Worm (Caenorhabditis elegans) whole organism, L4 larva: ENCODE measurements around the gene Y97E10C.1.

Experiments used
- F10B5.3 ChIP-seq: sonication (generic microtip); optimal IDR thresholded peaks from 2 replicates; lab custom pipeline; 2016; ENCODE audit warnings: mild to moderate bottlenecking, missing genetic modification characterization, missing compliant biosample characterization
- F44E2.7 ChIP-seq: fragments of 200-800 bp; sonication (Bioruptor generic); IDR thresholded peaks from 2 replicates; pipeline ENCODE4 v2.1.2; 2022; ENCODE audit warnings: missing genetic modification characterization, missing compliant biosample characterization
- ZK337.2 ChIP-seq: fragments of 200-800 bp; sonication (Bioruptor generic); IDR thresholded peaks from 2 replicates; pipeline ENCODE4 v1.3.6; 2022; ENCODE audit warnings: missing genetic modification reagents, missing genetic modification characterization, missing compliant biosample characterization
- ZK546.5 ChIP-seq, 2 experiments: sonication (generic microtip); optimal IDR thresholded peaks; 2 replicates each; lab custom pipeline; 2017; ENCODE audit warnings: missing biosample characterization in 2 of 2, missing genetic modification characterization in 2 of 2
- aly-2 ChIP-seq: sonication (generic microtip); optimal IDR thresholded peaks from 2 replicates; lab custom pipeline; 2018; ENCODE audit warnings: missing biosample characterization, missing genetic modification characterization
- ama-1 ChIP-seq: fragments of 150-350 bp; optimal IDR thresholded peaks from 2 replicates; lab custom pipeline; 2014; ENCODE audit warnings: inconsistent platforms, mixed read lengths
- arid-1 ChIP-seq: fragments of 200-800 bp; sonication (Bioruptor generic); conservative IDR thresholded peaks from 2 replicates; pipeline ENCODE4 v1.3.6; 2022; ENCODE audit warnings: missing genetic modification reagents, missing genetic modification characterization, missing compliant biosample characterization
- ceh-32 ChIP-seq: sonication (generic microtip); optimal IDR thresholded peaks from 2 replicates; lab custom pipeline; 2016; ENCODE audit warnings: mild to moderate bottlenecking, missing genetic modification characterization, missing compliant biosample characterization; ENCODE audit not compliant: poor library complexity
- ceh-44 ChIP-seq: fragments of 200-800 bp; sonication (Bioruptor generic); IDR thresholded peaks from 2 replicates; pipeline ENCODE4 v1.3.6; 2022; ENCODE audit warnings: missing genetic modification reagents, missing genetic modification characterization, missing compliant biosample characterization
- ceh-82 ChIP-seq: sonication (generic microtip); optimal IDR thresholded peaks from 2 replicates; lab custom pipeline; 2017; ENCODE audit warnings: missing biosample characterization, missing genetic modification characterization
- ces-1 ChIP-seq: fragments of 150-350 bp; sonication (generic microtip); optimal IDR thresholded peaks from 4 replicates; lab custom pipeline; 2014; ENCODE audit warnings: missing biosample characterization, missing genetic modification reagents, missing genetic modification characterization
- daf-12 ChIP-seq: fragments of 150-350 bp; optimal IDR thresholded peaks from 2 replicates; lab custom pipeline; 2014; ENCODE audit warnings: missing biosample characterization, missing genetic modification reagents, missing genetic modification characterization
- daf-16 ChIP-seq, 3 experiments: sonication (generic microtip); optimal IDR thresholded peaks; 2 replicates each; lab custom pipeline; 2016 to 2017; ENCODE audit warnings: missing genetic modification characterization in 3 of 3, missing genetic modification reagents in 3 of 3, mild to moderate bottlenecking in 2 of 3, missing compliant biosample characterization in 2 of 3, missing biosample characterization in 1 of 3, moderate library complexity in 1 of 3
- daf-19 ChIP-seq: fragments of 200-800 bp; sonication (Bioruptor generic); conservative IDR thresholded peaks from 2 replicates; pipeline ENCODE4 v1.3.6; 2022; ENCODE audit warnings: missing genetic modification characterization, missing compliant biosample characterization
- dmd-6 ChIP-seq: fragments of 200-800 bp; sonication (Bioruptor generic); IDR thresholded peaks from 2 replicates; pipeline ENCODE4 v1.3.6; 2022; ENCODE audit warnings: missing genetic modification reagents, missing genetic modification characterization, missing compliant biosample characterization
- dmd-9 ChIP-seq: fragments of 200-800 bp; sonication (Bioruptor generic); IDR thresholded peaks from 2 replicates; pipeline ENCODE4 v1.3.6; 2022; ENCODE audit warnings: missing genetic modification reagents, missing genetic modification characterization, missing compliant biosample characterization
- dpl-1 ChIP-seq: fragments of 150-350 bp; optimal IDR thresholded peaks from 2 replicates; lab custom pipeline; 2014; ENCODE audit warnings: missing biosample characterization, missing genetic modification reagents, missing genetic modification characterization
- dve-1 ChIP-seq: sonication (generic microtip); optimal IDR thresholded peaks from 2 replicates; lab custom pipeline; 2017; ENCODE audit warnings: antibody characterized with exemption, mild to moderate bottlenecking, missing genetic modification characterization, missing compliant biosample characterization; ENCODE audit not compliant: insufficient read depth
- fkh-10 ChIP-seq: fragments of 150-350 bp; optimal IDR thresholded peaks from 2 replicates; lab custom pipeline; 2014; ENCODE audit warnings: missing biosample characterization, missing genetic modification reagents, missing genetic modification characterization
- fos-1 ChIP-seq: fragments of 150-350 bp; optimal IDR thresholded peaks from 2 replicates; lab custom pipeline; 2014; ENCODE audit warnings: missing biosample characterization, missing genetic modification characterization
- gei-8 ChIP-seq: fragments of 200-800 bp; sonication (Bioruptor generic); optimal IDR thresholded peaks from 2 replicates; lab custom pipeline; 2018; ENCODE audit warnings: mild to moderate bottlenecking, missing genetic modification characterization, missing compliant biosample characterization
- hlh-11 ChIP-seq: fragments of 200-800 bp; sonication (Bioruptor generic); optimal IDR thresholded peaks from 2 replicates; lab custom pipeline; 2018; ENCODE audit warnings: mild to moderate bottlenecking, missing genetic modification characterization, missing compliant biosample characterization
- lin-15B ChIP-seq: fragments of 150-350 bp; sonication (generic microtip); optimal IDR thresholded peaks from 3 replicates; lab custom pipeline; 2014; ENCODE audit warnings: missing biosample characterization, missing genetic modification characterization
- lsy-2 ChIP-seq, 2 experiments: fragments of 150-350 bp in 1 of 2; sonication (generic microtip) in 1 of 2; optimal IDR thresholded peaks; 2 replicates each; lab custom pipeline; 2014 to 2017; ENCODE audit warnings: missing biosample characterization in 2 of 2, missing genetic modification characterization in 2 of 2
- madf-5 ChIP-seq, 2 experiments: fragments of 200-800 bp; sonication (Bioruptor generic); IDR thresholded peaks; 2 replicates each; pipeline ENCODE4 v1.3.6; 2022; ENCODE audit warnings: missing compliant biosample characterization in 2 of 2, missing genetic modification characterization in 2 of 2
- madf-9 ChIP-seq: fragments of 200-800 bp; sonication (Bioruptor generic); conservative IDR thresholded peaks from 2 replicates; pipeline ENCODE4 v1.3.6; 2022; ENCODE audit warnings: missing genetic modification reagents, missing genetic modification characterization, missing compliant biosample characterization
- mdl-1 ChIP-seq, 2 experiments: fragments of 150-350 bp in 1 of 2; sonication (generic microtip) in 1 of 2; optimal IDR thresholded peaks; 2 replicates each; lab custom pipeline; 2014 to 2017; ENCODE audit warnings: missing biosample characterization in 2 of 2, missing genetic modification characterization in 2 of 2
- mep-1 ChIP-seq: fragments of 150-350 bp; sonication (generic microtip); optimal IDR thresholded peaks from 3 replicates; lab custom pipeline; 2014; ENCODE audit warnings: missing biosample characterization, missing genetic modification characterization
- mes-2 ChIP-seq: sonication (generic microtip); optimal IDR thresholded peaks from 2 replicates; lab custom pipeline; 2016; ENCODE audit warnings: missing genotype, mild to moderate bottlenecking, missing genetic modification characterization, missing compliant biosample characterization; ENCODE audit not compliant: poor library complexity, severe bottlenecking
- mxl-2 ChIP-seq: fragments of 200-800 bp; sonication (Bioruptor generic); conservative IDR thresholded peaks from 2 replicates; pipeline ENCODE4 v1.3.6; 2022; ENCODE audit warnings: missing genetic modification reagents, missing genetic modification characterization, missing compliant biosample characterization
- mxl-3 ChIP-seq: fragments of 200-800 bp; sonication (Bioruptor generic); optimal IDR thresholded peaks from 2 replicates; lab custom pipeline; 2018; ENCODE audit warnings: mild to moderate bottlenecking, missing genetic modification characterization, missing compliant biosample characterization
- nhr-10 ChIP-seq: fragments of 150-350 bp; optimal IDR thresholded peaks from 2 replicates; lab custom pipeline; 2014; ENCODE audit warnings: missing biosample characterization, missing genetic modification characterization
- nhr-237 ChIP-seq: sonication (generic microtip); optimal IDR thresholded peaks from 2 replicates; lab custom pipeline; 2017; ENCODE audit warnings: missing biosample characterization, missing genetic modification characterization
- nhr-48 ChIP-seq: sonication (generic microtip); optimal IDR thresholded peaks from 2 replicates; lab custom pipeline; 2016; ENCODE audit warnings: mild to moderate bottlenecking, missing genetic modification characterization, missing compliant biosample characterization
- nhr-6 ChIP-seq: fragments of 150-350 bp; optimal IDR thresholded peaks from 2 replicates; lab custom pipeline; 2014; ENCODE audit warnings: missing biosample characterization, missing genetic modification characterization
- nhr-76 ChIP-seq: fragments of 150-350 bp; optimal IDR thresholded peaks from 2 replicates; lab custom pipeline; 2014; ENCODE audit warnings: missing biosample characterization, missing genetic modification characterization
- nhr-77 ChIP-seq: fragments of 150-350 bp; optimal IDR thresholded peaks from 2 replicates; lab custom pipeline; 2014; ENCODE audit warnings: missing biosample characterization, missing genetic modification characterization
- php-3 ChIP-seq: fragments of 200-800 bp; sonication (Bioruptor generic); IDR thresholded peaks from 2 replicates; pipeline ENCODE4 v1.3.6; 2022; ENCODE audit warnings: missing genetic modification reagents, missing genetic modification characterization, missing compliant biosample characterization
- rbr-2 ChIP-seq: sonication (generic microtip); optimal IDR thresholded peaks from 2 replicates; lab custom pipeline; 2016; ENCODE audit warnings: missing genotype, missing genetic modification characterization, missing compliant biosample characterization
- snpc-1.2 ChIP-seq: fragments of 200-800 bp; sonication (Bioruptor generic); IDR thresholded peaks from 2 replicates; pipeline ENCODE4 v1.3.6; 2022; ENCODE audit warnings: missing genetic modification reagents, missing genetic modification characterization, missing compliant biosample characterization
- tag-97 ChIP-seq: fragments of 200-800 bp; sonication (Bioruptor generic); IDR thresholded peaks from 2 replicates; pipeline ENCODE4 v1.3.6; 2022; ENCODE audit warnings: missing genetic modification characterization, missing compliant biosample characterization
- tra-1 ChIP-seq: fragments of 200-800 bp; sonication (Bioruptor generic); IDR thresholded peaks from 2 replicates; pipeline ENCODE4 v1.3.6; 2022; ENCODE audit warnings: missing genetic modification reagents, missing genetic modification characterization, missing compliant biosample characterization
- unc-130 ChIP-seq: sonication (generic microtip); optimal IDR thresholded peaks from 2 replicates; lab custom pipeline; 2016; ENCODE audit warnings: missing genetic modification reagents, missing genetic modification characterization, missing compliant biosample characterization
- ztf-11 ChIP-seq: fragments of 150-350 bp; optimal IDR thresholded peaks from 2 replicates; lab custom pipeline; 2014; ENCODE audit warnings: missing biosample characterization, missing genetic modification characterization

The Y97E10C.1 gene

ce11 chrV:7734909-7735308 lies 6.2 kb downstream of the Y97E10C.1 start, which contains the start of gene clic-1 (continued):
- TF ChIP-seq mxl-3 (GFP tag; lab: Kevin White, UChicago) (peak; percentile 48), F44E2.7 (GFP tag; lab: Robert Waterston, UW) (no peak), nhr-77 (tag; lab: Kevin White, UChicago) (no peak), mep-1 (tag; lab: Kevin White, UChicago) (peak; percentile 33), fkh-10 (peak; percentile 43), tag-97 (GFP tag; lab: Robert Waterston, UW) (no peak), ceh-44 (no peak), dmd-9 (GFP tag; lab: Robert Waterston, UW) (no peak), nhr-6 (tag; lab: Kevin White, UChicago) (peak; percentile 16), F10B5.3 (tag; lab: Kevin White, UChicago) (no peak), lin-15B (tag; lab: Kevin White, UChicago) (no peak), ama-1 (peak; percentile 36), arid-1 (GFP tag; lab: Robert Waterston, UW) (no peak), hlh-11 (tag; lab: Kevin White, UChicago) (peak; percentile 89), gei-8 (GFP tag; lab: Kevin White, UChicago) (no peak), nhr-76 (no peak), dve-1 (tag; lab: Kevin White, UChicago) (peak; percentile 29), aly-2 (no peak), nhr-237 (no peak), ces-1 (no peak), fos-1 (tag; lab: Kevin White, UChicago) (no peak), madf-9 (GFP tag; lab: Robert Waterston, UW) (no peak), ceh-82 (no peak), madf-5 (GFP tag; IDR thresholded peaks at IDR 0.05; lab: Robert Waterston, UW) (no peak), php-3 (0 out of 2 replicates have a peak, but pooled peaks have one; percentile 8), daf-16 (GFP tag; optimal IDR thresholded peaks at IDR 0.05; lab: Kevin White, UChicago) (no peak), daf-16 (tag; optimal IDR thresholded peaks at IDR 0.05; lab: Kevin White, UChicago) (peak; percentile 31), mes-2 (tag; lab: Kevin White, UChicago) (peak; percentile 56), dpl-1 (GFP tag; lab: Kevin White, UChicago) (peak; percentile 92), unc-130 (GFP tag; lab: Kevin White, UChicago) (no peak), daf-19 (no peak), ztf-11 (no peak), lsy-2 (tag; optimal IDR thresholded peaks at IDR 0.05; lab: Kevin White, UChicago) (peak in 1 of 2 experiments; percentile 70), ceh-32 (tag; lab: Kevin White, UChicago) (no peak), ZK337.2 (no peak), mxl-2 (no peak), daf-12 (tag; lab: Kevin White, UChicago) (no peak), mdl-1 (tag; optimal IDR thresholded peaks at IDR 0.05; lab: Kevin White, UChicago) (peak in 1 of 2 experiments; percentile 37), rbr-2 (tag; lab: Kevin White, UChicago) (peak; percentile 52), nhr-48 (no peak), ZK546.5 (tag; optimal IDR thresholded peaks at IDR 0.05; lab: Kevin White, UChicago) (no peak), snpc-1.2 (GFP tag; lab: Robert Waterston, UW) (no peak), dmd-6 (no peak; the same call in 1 of the 2 replicates), tra-1 (GFP tag; lab: Robert Waterston, UW) (no peak), nhr-10 (no peak)
